Worm (Caenorhabditis elegans): ENCODE results near the gene F47G9.6.

- TF ChIP-seq tbx-7 (tag; optimal IDR thresholded peaks at IDR 0.05), result no peak
- TF ChIP-seq nhr-11 (tag; optimal IDR thresholded peaks at IDR 0.05), result no peak
- no peak for TF ChIP-seq che-1 (tag; optimal IDR thresholded peaks at IDR 0.05)
- no peak for TF ChIP-seq pros-1 (tag; optimal IDR thresholded peaks at IDR 0.05)
- TF ChIP-seq ama-1 (optimal IDR thresholded peaks at IDR 0.05), result no peak
- no peak for TF ChIP-seq hlh-13 (GFP tag; optimal IDR thresholded peaks at IDR 0.05)
- no peak for TF ChIP-seq tbx-2 (tag; optimal IDR thresholded peaks at IDR 0.05)
- no peak for TF ChIP-seq pha-4 (tag; optimal IDR thresholded peaks at IDR 0.05)
These were observed 38.3 kb upstream of the F47G9.6 start, which contains the start of gene C03E10.1 for ce11 chrV:11290888-11291287.

All from whole organism, late embryonic.